Fruit fly (Drosophila melanogaster) whole organism, prepupa: ENCODE results near the gene Tektin-C.

Source experiments
- CG15336 ChIP-seq: fragments of 200-800 bp; sonication (Bioruptor generic); IDR thresholded peaks from 2 replicates; pipeline ENCODE4 v1.3.6; 2022; ENCODE audit warnings: missing biosample characterization, missing genetic modification characterization
- CG3032 ChIP-seq: fragments of 200-800 bp; optimal IDR thresholded peaks from 2 replicates; lab custom pipeline; 2019; ENCODE audit warnings: missing biosample characterization, mild to moderate bottlenecking, missing genetic modification characterization, moderate library complexity
- CG6854 ChIP-seq: fragments of 200-800 bp; sonication (Bioruptor generic); optimal IDR thresholded peaks from 2 replicates; lab custom pipeline; 2017; ENCODE audit warnings: missing biosample characterization, mild to moderate bottlenecking, missing genetic modification characterization
- fd85E ChIP-seq: fragments of 200-800 bp; sonication (Bioruptor generic); optimal IDR thresholded peaks from 3 replicates; lab custom pipeline; 2016; ENCODE audit warnings: missing biosample characterization, missing genetic modification characterization
- salr ChIP-seq, 2 experiments: fragments of 200-800 bp; sonication (Bioruptor generic); optimal IDR thresholded peaks; 3 replicates each; lab custom pipeline; 2016 to 2018; ENCODE audit warnings: missing biosample characterization in 2 of 2, missing genetic modification characterization in 2 of 2, mild to moderate bottlenecking in 1 of 2
- svp ChIP-seq: fragments of 200-800 bp; sonication (Bioruptor generic); peaks from one replicate; lab custom pipeline; 2016; ENCODE audit warnings: missing biosample characterization, missing genetic modification characterization

dm6 chr3L:5786604-5787003 lies 9.7 kb downstream of the Tektin-C start, which contains the start of gene Cralbp:
- TF ChIP-seq salr (GFP tag; optimal IDR thresholded peaks at IDR 0.05; lab: Kevin White, UChicago) = no peak
- no peak for TF ChIP-seq CG3032 (tag; lab: Kevin White, UChicago)
- no peak for TF ChIP-seq fd85E (GFP tag; lab: Kevin White, UChicago)
- no peak for TF ChIP-seq CG6854 (GFP tag; lab: Kevin White, UChicago)
- TF ChIP-seq svp (GFP tag; lab: Kevin White, UChicago) = no peak
- no peak for TF ChIP-seq CG15336 (GFP tag; lab: Robert Waterston, UW)
